Fruit fly (Drosophila melanogaster): ENCODE results near the gene Arglu1.

Gene Arglu1

dm6 chr2L:9954696-9955095 lies 16.8 kb upstream of the Arglu1 start:
- no peak for TF ChIP-seq CG13204 (GFP tag; optimal IDR thresholded peaks at IDR 0.05)
- TF ChIP-seq Ets98B (GFP tag; IDR thresholded peaks at IDR 0.05), result no peak
- TF ChIP-seq EcR (GFP tag; optimal IDR thresholded peaks at IDR 0.05), result no peak
- TF ChIP-seq CG17806 (tag; optimal IDR thresholded peaks at IDR 0.05), result no peak
- no peak for TF ChIP-seq gl (tag; optimal IDR thresholded peaks at IDR 0.05)
- TF ChIP-seq CG10348 (GFP tag; IDR thresholded peaks at IDR 0.05), result no peak
- no peak for TF ChIP-seq D1 (tag; optimal IDR thresholded peaks at IDR 0.05)
- TF ChIP-seq Pif1B (GFP tag; optimal IDR thresholded peaks at IDR 0.05), result no peak
- TF ChIP-seq Pif1A (GFP tag; optimal IDR thresholded peaks at IDR 0.05), result no peak
- no peak for TF ChIP-seq CG34367 (tag; optimal IDR thresholded peaks at IDR 0.05)

dm6 chr2L:9954119-9954518 lies 16.2 kb upstream of the Arglu1 start, which contains the start of the genes CG13126 and CG4709:
CG13126 (minus strand) TSS chr2L:9954181.
CG4709 (plus strand) TSS chr2L:9954325.
- TF ChIP-seq CG9948 (tag; optimal IDR thresholded peaks at IDR 0.05) (peak; percentile 93), gl (tag; optimal IDR thresholded peaks at IDR 0.05) (peak; percentile 80), CG8301 (tag; optimal IDR thresholded peaks at IDR 0.05) (peak; percentile 92), Snoo (tag; optimal IDR thresholded peaks at IDR 0.05) (peak; percentile 86), rn (GFP tag; IDR thresholded peaks at IDR 0.05) (peak; percentile 59; the same call in 1 of the 2 replicates), Pif1B (GFP tag; optimal IDR thresholded peaks at IDR 0.05) (peak; percentile 89), Ets98B (GFP tag; IDR thresholded peaks at IDR 0.05) (peak; percentile 90), CG15710 (tag; optimal IDR thresholded peaks at IDR 0.05) (peak; percentile 89), D1 (tag; optimal IDR thresholded peaks at IDR 0.05) (no peak), Pif1A (GFP tag; optimal IDR thresholded peaks at IDR 0.05) (peak; percentile 81), CG32121 (GFP tag; IDR thresholded peaks at IDR 0.05) (peak; percentile 89), CG13204 (GFP tag; optimal IDR thresholded peaks at IDR 0.05) (peak; percentile 56), CG8159 (tag; optimal IDR thresholded peaks at IDR 0.05) (peak; percentile 97), fd96Ca (GFP tag; IDR thresholded peaks at IDR 0.05) (peak; percentile 71), CG4496 (GFP tag; IDR thresholded peaks at IDR 0.05) (peak; percentile 87), CG34367 (tag; optimal IDR thresholded peaks at IDR 0.05) (peak; percentile 74), CG14655 (GFP tag; optimal IDR thresholded peaks at IDR 0.05) (peak; percentile 94), CG17806 (tag; optimal IDR thresholded peaks at IDR 0.05) (peak; percentile 96), CG12605 (GFP tag; IDR thresholded peaks at IDR 0.05) (peak; percentile 95), EcR (GFP tag; optimal IDR thresholded peaks at IDR 0.05) (peak; percentile 19), CG10348 (GFP tag; IDR thresholded peaks at IDR 0.05) (no peak)

- TF ChIP-seq CG8301 (tag; optimal IDR thresholded peaks at IDR 0.05), result peak; percentile 23
- peak; percentile 47; the same call in 1 of the 2 replicates for TF ChIP-seq CG12605 (GFP tag; IDR thresholded peaks at IDR 0.05)
- peak; percentile 31 for TF ChIP-seq CG14655 (GFP tag; optimal IDR thresholded peaks at IDR 0.05)
- peak; percentile 2 for TF ChIP-seq Pif1A (GFP tag; optimal IDR thresholded peaks at IDR 0.05)
- no peak for TF ChIP-seq CG10348 (GFP tag; IDR thresholded peaks at IDR 0.05)
- TF ChIP-seq Pif1B (GFP tag; optimal IDR thresholded peaks at IDR 0.05), result peak; percentile 17
- TF ChIP-seq CG13204 (GFP tag; optimal IDR thresholded peaks at IDR 0.05), result peak; percentile 25
- no peak for TF ChIP-seq CG15710 (tag; optimal IDR thresholded peaks at IDR 0.05)
Measured at dm6 chr2L:9949178-9950062, 11.5 kb upstream of the Arglu1 start.

- TF ChIP-seq CG12605 (GFP tag; IDR thresholded peaks at IDR 0.05), result no peak
- no peak for TF ChIP-seq CG14655 (GFP tag; optimal IDR thresholded peaks at IDR 0.05)
- TF ChIP-seq Snoo (tag; optimal IDR thresholded peaks at IDR 0.05), result no peak
- TF ChIP-seq CG32121 (GFP tag; IDR thresholded peaks at IDR 0.05), result no peak
- no peak for TF ChIP-seq gl (tag; optimal IDR thresholded peaks at IDR 0.05)
- TF ChIP-seq CG10348 (GFP tag; IDR thresholded peaks at IDR 0.05), result no peak
- no peak for TF ChIP-seq CG13204 (GFP tag; optimal IDR thresholded peaks at IDR 0.05)
- TF ChIP-seq CG17806 (tag; optimal IDR thresholded peaks at IDR 0.05), result no peak
- TF ChIP-seq Ets98B (GFP tag; IDR thresholded peaks at IDR 0.05), result no peak
- TF ChIP-seq EcR (GFP tag; optimal IDR thresholded peaks at IDR 0.05), result no peak
- no peak for TF ChIP-seq fd96Ca (GFP tag; IDR thresholded peaks at IDR 0.05)
- no peak for TF ChIP-seq CG4496 (GFP tag; IDR thresholded peaks at IDR 0.05)
- no peak for TF ChIP-seq CG9948 (tag; optimal IDR thresholded peaks at IDR 0.05)
- TF ChIP-seq CG8159 (tag; optimal IDR thresholded peaks at IDR 0.05), result no peak
- TF ChIP-seq D1 (tag; optimal IDR thresholded peaks at IDR 0.05), result no peak
- no peak for TF ChIP-seq CG8301 (tag; optimal IDR thresholded peaks at IDR 0.05)
- TF ChIP-seq rn (GFP tag; IDR thresholded peaks at IDR 0.05), result no peak
Measured at dm6 chr2L:9948520-9948858, 10.6 kb upstream of the Arglu1 start.

- TF ChIP-seq EcR (GFP tag; optimal IDR thresholded peaks at IDR 0.05) (peak; percentile 73), CG4496 (GFP tag; IDR thresholded peaks at IDR 0.05) (0 out of 3 replicates have a peak, but pooled peaks have one; percentile 32), CG14655 (GFP tag; optimal IDR thresholded peaks at IDR 0.05) (peak; percentile 54), CG15710 (tag; optimal IDR thresholded peaks at IDR 0.05) (peak; percentile 32), CG8159 (tag; optimal IDR thresholded peaks at IDR 0.05) (peak; percentile 26), fd96Ca (GFP tag; IDR thresholded peaks at IDR 0.05) (no peak), CG13204 (GFP tag; optimal IDR thresholded peaks at IDR 0.05) (peak; percentile 78), Snoo (tag; optimal IDR thresholded peaks at IDR 0.05) (no peak)
Measured at dm6 chr2L:9947738-9948519, 10.0 kb upstream of the Arglu1 start.
